Fruit fly (Drosophila melanogaster): ENCODE data around the gene Hr83.

- no peak for TF ChIP-seq Myc (optimal IDR thresholded peaks at IDR 0.05)
- TF ChIP-seq Sin3A (optimal IDR thresholded peaks at IDR 0.05) = no peak
- no peak for TF ChIP-seq psq (optimal IDR thresholded peaks at IDR 0.05)
- no peak for TF ChIP-seq h (optimal IDR thresholded peaks at IDR 0.05)
These were observed 33.9 kb downstream of the Hr83 start, which contains the start of gene gzl for dm6 chr3R:6382733-6383465.

Measured in Kc167 (cell line).